Worm (Caenorhabditis elegans) whole organism, mixed stage, embryonic: ENCODE measurements around the gene C50F4.16.

Experiments used
- M03D4.4 ChIP-seq: sonication (generic microtip); optimal IDR thresholded peaks from 2 replicates; lab custom pipeline; 2017; ENCODE audit warnings: mild to moderate bottlenecking, missing genetic modification characterization, missing compliant biosample characterization
- bed-3 ChIP-seq: fragments of 200-800 bp; sonication (Bioruptor generic); optimal IDR thresholded peaks from 3 replicates; lab custom pipeline; 2018; ENCODE audit warnings: mild to moderate bottlenecking, missing genetic modification characterization, moderate library complexity, missing compliant biosample characterization
- blmp-1 ChIP-seq: fragments of 150-350 bp; optimal IDR thresholded peaks from 2 replicates; lab custom pipeline; 2014; ENCODE audit warnings: missing biosample characterization, missing genetic modification characterization
- ceh-39 ChIP-seq: fragments of 150-350 bp; optimal IDR thresholded peaks from 2 replicates; lab custom pipeline; 2014; ENCODE audit warnings: missing biosample characterization, missing genetic modification characterization
- ceh-43 ChIP-seq: fragments of 200-800 bp; sonication (Bioruptor generic); optimal IDR thresholded peaks from 2 replicates; lab custom pipeline; 2018; ENCODE audit warnings: mild to moderate bottlenecking, missing genetic modification characterization, moderate library complexity, missing compliant biosample characterization
- ceh-83 ChIP-seq: fragments of 200-800 bp; sonication (Bioruptor generic); optimal IDR thresholded peaks from 2 replicates; lab custom pipeline; 2018; ENCODE audit warnings: mild to moderate bottlenecking, missing genetic modification characterization, missing compliant biosample characterization
- ces-1 ChIP-seq: fragments of 150-350 bp; optimal IDR thresholded peaks from 2 replicates; lab custom pipeline; 2014; ENCODE audit warnings: missing biosample characterization, missing genetic modification reagents, missing genetic modification characterization
- cnd-1 ChIP-seq: fragments of 200-800 bp; sonication (Bioruptor generic); optimal IDR thresholded peaks from 2 replicates; lab custom pipeline; 2018; ENCODE audit warnings: mild to moderate bottlenecking, missing genetic modification characterization, missing compliant biosample characterization
- drap-1 ChIP-seq: fragments of 200-800 bp; sonication (Bioruptor generic); optimal IDR thresholded peaks from 3 replicates; lab custom pipeline; 2018; ENCODE audit warnings: mild to moderate bottlenecking, missing genetic modification characterization, missing compliant biosample characterization
- elt-1 ChIP-seq: sonication (generic microtip); optimal IDR thresholded peaks from 2 replicates; lab custom pipeline; 2017; ENCODE audit warnings: missing genetic modification characterization, mild to moderate bottlenecking, missing compliant biosample characterization, antibody characterized with exemption, moderate library complexity, borderline replicate concordance; ENCODE audit not compliant: insufficient read depth
- elt-3 ChIP-seq: fragments of 150-350 bp; optimal IDR thresholded peaks from 2 replicates; lab custom pipeline; 2014; ENCODE audit warnings: missing biosample characterization, missing genetic modification characterization
- flh-1 ChIP-seq: fragments of 200-800 bp; sonication (Bioruptor generic); optimal IDR thresholded peaks from 2 replicates; lab custom pipeline; 2018; ENCODE audit warnings: mild to moderate bottlenecking, missing genetic modification characterization, moderate library complexity, missing compliant biosample characterization
- ham-2 ChIP-seq: fragments of 200-800 bp; sonication (Bioruptor generic); optimal IDR thresholded peaks from 2 replicates; lab custom pipeline; 2018; ENCODE audit warnings: mild to moderate bottlenecking, missing genetic modification characterization, missing compliant biosample characterization
- hlh-1 ChIP-seq: fragments of 150-350 bp; optimal IDR thresholded peaks from 2 replicates; lab custom pipeline; 2014; ENCODE audit warnings: missing biosample characterization, missing genetic modification reagents, missing genetic modification characterization
- lin-13 ChIP-seq: fragments of 150-350 bp; optimal IDR thresholded peaks from 2 replicates; lab custom pipeline; 2014; ENCODE audit warnings: missing biosample characterization, missing genetic modification characterization
- lin-32 ChIP-seq: fragments of 200-800 bp; sonication (Bioruptor generic); optimal IDR thresholded peaks from 2 replicates; lab custom pipeline; 2018; ENCODE audit warnings: mild to moderate bottlenecking, missing genetic modification characterization, missing compliant biosample characterization
- lsy-2 ChIP-seq: fragments of 150-350 bp; optimal IDR thresholded peaks from 2 replicates; lab custom pipeline; 2014; ENCODE audit warnings: missing biosample characterization, missing genetic modification characterization
- mab-5 ChIP-seq: fragments of 150-350 bp; optimal IDR thresholded peaks from 2 replicates; lab custom pipeline; 2014; ENCODE audit warnings: missing biosample characterization, missing genetic modification characterization
- mep-1 ChIP-seq: fragments of 150-350 bp; optimal IDR thresholded peaks from 2 replicates; lab custom pipeline; 2017; ENCODE audit warnings: missing biosample characterization, missing genetic modification reagents, missing genetic modification characterization, inconsistent platforms
- mls-2 ChIP-seq: sonication (generic microtip); optimal IDR thresholded peaks from 2 replicates; lab custom pipeline; 2016; ENCODE audit warnings: mild to moderate bottlenecking, missing genetic modification characterization, moderate library complexity, missing compliant biosample characterization
- nhr-12 ChIP-seq: fragments of 150-350 bp; optimal IDR thresholded peaks from 2 replicates; lab custom pipeline; 2014; ENCODE audit warnings: missing biosample characterization, missing genetic modification characterization
- nhr-2 ChIP-seq: fragments of 150-350 bp; optimal IDR thresholded peaks from 2 replicates; lab custom pipeline; 2014; ENCODE audit warnings: missing biosample characterization, missing genetic modification characterization
- nhr-237 ChIP-seq: fragments of 150-350 bp; optimal IDR thresholded peaks from 2 replicates; lab custom pipeline; 2014; ENCODE audit warnings: missing biosample characterization, missing genetic modification characterization
- nhr-28 ChIP-seq: fragments of 150-350 bp; optimal IDR thresholded peaks from 2 replicates; lab custom pipeline; 2014; ENCODE audit warnings: missing biosample characterization, missing genetic modification characterization
- nhr-76 ChIP-seq: sonication (generic microtip); optimal IDR thresholded peaks from 2 replicates; lab custom pipeline; 2017; ENCODE audit warnings: missing biosample characterization, missing genetic modification characterization
- pha-4 ChIP-seq: fragments of 150-350 bp; optimal IDR thresholded peaks from 2 replicates; lab custom pipeline; 2018; ENCODE audit warnings: missing biosample characterization, missing genetic modification reagents, missing genetic modification characterization
- sem-2 ChIP-seq: fragments of 200-800 bp; sonication (Bioruptor generic); optimal IDR thresholded peaks from 2 replicates; lab custom pipeline; 2018; ENCODE audit warnings: mild to moderate bottlenecking, missing genetic modification characterization, missing compliant biosample characterization
- snpc-4 ChIP-seq: fragments of 150-350 bp; optimal IDR thresholded peaks from 2 replicates; lab custom pipeline; 2014; ENCODE audit warnings: missing biosample characterization, missing genetic modification characterization
- sptf-1 ChIP-seq: sonication (generic microtip); optimal IDR thresholded peaks from 2 replicates; lab custom pipeline; 2017; ENCODE audit warnings: mild to moderate bottlenecking, missing genetic modification characterization, moderate library complexity, missing compliant biosample characterization
- tbx-8 ChIP-seq: fragments of 200-800 bp; sonication (Bioruptor generic); optimal IDR thresholded peaks from 2 replicates; lab custom pipeline; 2018; ENCODE audit warnings: mild to moderate bottlenecking, missing genetic modification characterization, moderate library complexity, missing compliant biosample characterization
- unc-120 ChIP-seq: sonication (generic microtip); optimal IDR thresholded peaks from 2 replicates; lab custom pipeline; 2017; ENCODE audit warnings: missing genetic modification characterization, missing compliant biosample characterization; ENCODE audit not compliant: poor library complexity, severe bottlenecking
- unc-39 ChIP-seq: fragments of 150-350 bp; optimal IDR thresholded peaks from 2 replicates; lab custom pipeline; 2014; ENCODE audit warnings: missing biosample characterization, missing genetic modification characterization
- unc-62 ChIP-seq: fragments of 150-350 bp; optimal IDR thresholded peaks from 2 replicates; lab custom pipeline; 2014; ENCODE audit warnings: missing biosample characterization, missing genetic modification reagents, missing genetic modification characterization
- zip-8 ChIP-seq: fragments of 150-350 bp; optimal IDR thresholded peaks from 2 replicates; lab custom pipeline; 2014; ENCODE audit warnings: missing biosample characterization, missing genetic modification characterization
- ztf-11 ChIP-seq: fragments of 150-350 bp; optimal IDR thresholded peaks from 2 replicates; lab custom pipeline; 2014; ENCODE audit warnings: missing biosample characterization, missing genetic modification characterization

The C50F4.16 gene

DNA sequence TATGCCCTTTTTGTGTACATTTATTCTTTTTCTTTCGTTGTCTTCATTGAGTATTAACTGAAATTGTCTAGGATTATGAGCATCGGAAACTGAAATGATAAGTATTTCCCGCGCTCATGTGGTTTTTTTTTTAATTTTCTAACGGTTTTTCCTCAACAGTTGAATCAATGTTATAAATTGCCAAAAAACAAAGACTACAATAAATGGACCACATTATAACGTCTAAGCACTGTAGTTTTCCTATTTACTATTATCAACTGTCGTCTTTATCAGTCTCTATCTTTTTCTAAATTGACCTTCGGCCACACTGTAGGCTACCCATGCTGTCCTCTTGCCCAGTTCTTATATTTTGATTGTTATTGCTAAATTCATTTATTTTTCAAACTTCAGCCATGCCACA is 33.7 kb downstream of the C50F4.16 start, which contains the start of gene acs-14:
Gene acs-14, plus strand, starts transcription at position 391 of the 400 bp plus-strand sequence.
- no peak for TF ChIP-seq sem-2
- TF ChIP-seq unc-120 (tag; lab: Kevin White, UChicago): no peak
- TF ChIP-seq ham-2 (GFP tag; lab: Kevin White, UChicago): no peak
- no peak for TF ChIP-seq lsy-2
- no peak for TF ChIP-seq tbx-8
- no peak for TF ChIP-seq mab-5 (tag; lab: Kevin White, UChicago)
- TF ChIP-seq nhr-76 (tag; lab: Kevin White, UChicago): no peak
- no peak for TF ChIP-seq zip-8 (tag; lab: Kevin White, UChicago)
- no peak for TF ChIP-seq flh-1 (GFP tag; lab: Kevin White, UChicago)
- TF ChIP-seq unc-62 (GFP tag; lab: Kevin White, UChicago): no peak
- no peak for TF ChIP-seq M03D4.4 (tag; lab: Kevin White, UChicago)
- no peak for TF ChIP-seq lin-32
- no peak for TF ChIP-seq nhr-12 (tag; lab: Kevin White, UChicago)
- no peak for TF ChIP-seq snpc-4 (tag; lab: Kevin White, UChicago)
- TF ChIP-seq hlh-1 (tag; lab: Kevin White, UChicago): no peak
- no peak for TF ChIP-seq elt-1
- TF ChIP-seq blmp-1: no peak

DNA sequence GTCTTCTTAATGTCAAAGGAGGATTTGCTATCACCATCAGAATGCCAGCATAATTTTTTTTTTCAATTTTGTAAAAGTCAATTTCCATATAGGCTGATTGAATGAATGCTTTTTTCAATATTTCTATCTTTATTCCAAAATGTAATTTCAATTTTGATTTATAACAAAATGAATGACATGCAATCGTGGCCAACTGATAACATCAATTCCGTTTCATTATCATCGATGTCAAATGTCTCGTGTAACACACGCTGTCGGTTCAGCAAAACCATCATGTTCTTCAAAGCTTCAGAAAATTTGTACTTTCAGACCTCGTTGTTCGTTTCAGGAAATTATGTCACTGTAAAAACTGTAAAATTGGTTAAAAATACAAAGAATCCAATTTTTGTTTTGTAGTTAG is 34.5 kb downstream of the C50F4.16 start:
- TF ChIP-seq unc-39 (tag; lab: Kevin White, UChicago): no peak
- TF ChIP-seq unc-120 (tag; lab: Kevin White, UChicago): no peak
- TF ChIP-seq nhr-12 (tag; lab: Kevin White, UChicago): no peak
- TF ChIP-seq unc-62 (GFP tag; lab: Kevin White, UChicago): no peak
- TF ChIP-seq nhr-2 (tag; lab: Kevin White, UChicago): no peak
- TF ChIP-seq pha-4 (tag; lab: Kevin White, UChicago): no peak
- TF ChIP-seq nhr-28: no peak

DNA sequence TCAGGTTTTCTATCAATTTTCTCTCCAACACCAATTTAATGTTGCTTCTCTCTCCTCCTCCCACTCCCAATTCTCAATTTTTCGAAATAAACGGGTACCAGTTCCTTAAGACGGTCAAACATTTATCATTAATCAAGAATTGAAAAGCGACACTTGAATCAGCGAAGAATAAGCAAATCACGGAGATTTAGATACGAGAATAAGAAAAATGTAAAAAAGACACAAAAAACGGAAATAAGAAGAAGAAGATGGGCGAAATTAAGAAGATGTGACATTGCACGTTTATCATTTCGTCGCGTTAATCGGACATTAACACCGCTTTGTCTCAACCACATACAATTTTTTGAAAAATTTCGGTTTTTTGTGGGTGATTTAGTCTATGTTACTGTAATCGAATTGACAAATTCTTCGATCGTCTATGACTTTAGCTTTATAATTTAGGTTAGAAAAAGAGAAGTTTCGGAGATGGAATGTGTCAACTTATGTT is 36.9 kb downstream of the C50F4.16 start, which contains the start of gene haao-1:
Gene haao-1, plus strand, starts transcription at position 437 of the 487 bp plus-strand sequence.
- TF ChIP-seq ceh-39 (tag; lab: Kevin White, UChicago) (no peak), ztf-11 (tag; lab: Kevin White, UChicago) (no peak), zip-8 (tag; lab: Kevin White, UChicago) (no peak), nhr-2 (tag; lab: Kevin White, UChicago) (no peak), hlh-1 (tag; lab: Kevin White, UChicago) (no peak), drap-1 (GFP tag; lab: Kevin White, UChicago) (no peak), bed-3 (GFP tag; lab: Kevin White, UChicago) (no peak)

DNA sequence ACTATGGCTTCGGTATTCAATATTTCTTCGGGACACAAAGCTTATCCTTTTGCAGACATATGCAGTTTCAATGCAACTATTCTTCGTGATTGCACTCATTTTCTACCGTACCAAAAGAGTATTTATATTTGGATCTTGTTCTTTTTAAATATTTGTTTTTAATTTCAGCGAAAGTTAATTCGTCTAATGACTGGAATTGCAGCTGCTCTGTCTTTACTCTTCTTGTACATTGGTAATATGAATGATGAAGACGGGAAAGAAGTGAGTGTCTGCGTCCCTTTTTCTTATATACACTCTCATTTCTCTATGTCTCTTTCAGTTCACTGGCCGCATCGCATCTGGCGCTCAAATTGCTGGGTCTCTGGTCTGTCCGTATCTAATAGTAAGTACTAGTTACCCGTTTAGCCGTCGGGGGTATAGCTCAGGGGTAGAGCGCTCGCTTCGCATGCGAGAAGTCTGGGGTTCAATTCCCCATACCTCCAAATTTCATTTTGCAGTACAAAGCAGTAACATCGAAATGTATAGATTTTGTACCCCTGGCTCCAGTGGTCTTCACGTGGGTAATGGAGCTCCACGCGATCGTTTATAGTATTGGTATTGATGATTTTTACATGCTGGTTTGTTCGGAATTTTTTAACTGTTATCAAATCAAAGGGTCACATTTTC is 38.1 kb downstream of the C50F4.16 start:
- TF ChIP-seq nhr-28 (no peak), ham-2 (GFP tag; lab: Kevin White, UChicago) (peak; percentile 93), ceh-43 (GFP tag; lab: Kevin White, UChicago) (peak; percentile 89), snpc-4 (tag; lab: Kevin White, UChicago) (no peak), mep-1 (tag; lab: Kevin White, UChicago) (peak; percentile 62), ceh-39 (tag; lab: Kevin White, UChicago) (no peak), lsy-2 (no peak), mab-5 (tag; lab: Kevin White, UChicago) (no peak), lin-32 (peak; percentile 87), drap-1 (GFP tag; lab: Kevin White, UChicago) (peak; percentile 92), sptf-1 (tag; lab: Kevin White, UChicago) (peak; percentile 95), ztf-11 (tag; lab: Kevin White, UChicago) (no peak), unc-62 (GFP tag; lab: Kevin White, UChicago) (no peak), nhr-2 (tag; lab: Kevin White, UChicago) (no peak), unc-120 (tag; lab: Kevin White, UChicago) (peak; percentile 91), elt-3 (tag; lab: Kevin White, UChicago) (no peak), M03D4.4 (tag; lab: Kevin White, UChicago) (peak; percentile 93), cnd-1 (tag; lab: Kevin White, UChicago) (peak; percentile 88), hlh-1 (tag; lab: Kevin White, UChicago) (peak; percentile 40), elt-1 (no peak), sem-2 (peak; percentile 88), blmp-1 (no peak), ces-1 (GFP tag; lab: Kevin White, UChicago) (peak; percentile 67), flh-1 (GFP tag; lab: Kevin White, UChicago) (peak; percentile 68), bed-3 (GFP tag; lab: Kevin White, UChicago) (peak; percentile 82), mls-2 (tag; lab: Kevin White, UChicago) (peak; percentile 96), nhr-76 (tag; lab: Kevin White, UChicago) (no peak), nhr-237 (tag; lab: Kevin White, UChicago) (no peak), lin-13 (tag; lab: Kevin White, UChicago) (peak; percentile 31), zip-8 (tag; lab: Kevin White, UChicago) (no peak), pha-4 (tag; lab: Kevin White, UChicago) (no peak), ceh-83 (GFP tag; lab: Kevin White, UChicago) (peak; percentile 94), tbx-8 (peak; percentile 84), nhr-12 (tag; lab: Kevin White, UChicago) (peak; percentile 27)
